Worm (Caenorhabditis elegans) whole organism, mixed stage, embryonic: ENCODE data around the gene spr-2.

ENCODE experiments used
- ces-1 ChIP-seq: fragments of 150-350 bp; optimal IDR thresholded peaks from 2 replicates; lab custom pipeline; 2014; ENCODE audit warnings: missing biosample characterization, missing genetic modification reagents, missing genetic modification characterization
- nhr-28 ChIP-seq: fragments of 150-350 bp; optimal IDR thresholded peaks from 2 replicates; lab custom pipeline; 2014; ENCODE audit warnings: missing biosample characterization, missing genetic modification characterization
- nhr-76 ChIP-seq: sonication (generic microtip); optimal IDR thresholded peaks from 2 replicates; lab custom pipeline; 2017; ENCODE audit warnings: missing biosample characterization, missing genetic modification characterization
- snpc-4 ChIP-seq: fragments of 150-350 bp; optimal IDR thresholded peaks from 2 replicates; lab custom pipeline; 2014; ENCODE audit warnings: missing biosample characterization, missing genetic modification characterization
- tbx-8 ChIP-seq: fragments of 200-800 bp; sonication (Bioruptor generic); optimal IDR thresholded peaks from 2 replicates; lab custom pipeline; 2018; ENCODE audit warnings: mild to moderate bottlenecking, missing genetic modification characterization, moderate library complexity, missing compliant biosample characterization

ce11 chrIV:8924126-8924525, 32.9 kb downstream of the spr-2 start:
- TF ChIP-seq nhr-28 (no peak), nhr-76 (no peak), snpc-4 (tag; lab: Kevin White, UChicago) (no peak), tbx-8 (GFP tag; lab: Kevin White, UChicago) (no peak), ces-1 (no peak)
